Fruit fly (Drosophila melanogaster) whole organism, adult: ENCODE measurements around the gene vanin-like.

Source experiments
- CG11617 ChIP-seq: fragments of 200-800 bp; sonication (Bioruptor generic); optimal IDR thresholded peaks from 2 replicates; lab custom pipeline; 2017; ENCODE audit warnings: mild to moderate bottlenecking, missing biosample characterization, missing genetic modification reagents, missing genetic modification characterization
- CG12768 ChIP-seq: fragments of 200-800 bp; sonication (Bioruptor generic); optimal IDR thresholded peaks from 2 replicates; lab custom pipeline; 2017; ENCODE audit warnings: missing biosample characterization, missing genetic modification characterization, mild to moderate bottlenecking, moderate library complexity, missing genetic modification reagents
- CG14711 ChIP-seq: fragments of 200-800 bp; sonication (Bioruptor generic); optimal IDR thresholded peaks from 2 replicates; lab custom pipeline; 2018; ENCODE audit warnings: missing biosample characterization, mild to moderate bottlenecking, missing genetic modification characterization, moderate library complexity
- CG1620 ChIP-seq: fragments of 200-800 bp; sonication (Bioruptor generic); optimal IDR thresholded peaks from 2 replicates; lab custom pipeline; 2016; ENCODE audit warnings: missing biosample characterization, missing genetic modification characterization
- CG33017 ChIP-seq: fragments of 200-800 bp; sonication (Bioruptor generic); optimal IDR thresholded peaks from 2 replicates; lab custom pipeline; 2018; ENCODE audit warnings: missing biosample characterization, mild to moderate bottlenecking, missing genetic modification characterization, moderate library complexity
- CG5204 ChIP-seq: fragments of 200-800 bp; sonication (Bioruptor generic); optimal IDR thresholded peaks from 2 replicates; lab custom pipeline; 2016; ENCODE audit warnings: missing biosample characterization, missing genetic modification characterization
- CG7045 ChIP-seq: fragments of 200-800 bp; sonication (Bioruptor generic); optimal IDR thresholded peaks from 2 replicates; lab custom pipeline; 2017; ENCODE audit warnings: missing biosample characterization, mild to moderate bottlenecking, missing genetic modification characterization
- CG7101 ChIP-seq: fragments of 200-800 bp; sonication (Bioruptor generic); optimal IDR thresholded peaks from 2 replicates; lab custom pipeline; 2018; ENCODE audit warnings: missing biosample characterization, mild to moderate bottlenecking, missing genetic modification characterization, moderate library complexity
- Clk ChIP-seq: fragments of 200-800 bp; sonication (Bioruptor generic); optimal IDR thresholded peaks from 2 replicates; lab custom pipeline; 2017; ENCODE audit warnings: missing biosample characterization, missing genetic modification characterization
- Crg-1 ChIP-seq: fragments of 200-800 bp; sonication (Bioruptor generic); optimal IDR thresholded peaks from 2 replicates; lab custom pipeline; 2016; ENCODE audit warnings: missing biosample characterization, missing genetic modification characterization
- Hr96 ChIP-seq: fragments of 200-800 bp; sonication (Bioruptor generic); optimal IDR thresholded peaks from 2 replicates; lab custom pipeline; 2016; ENCODE audit warnings: missing biosample characterization, missing genetic modification characterization
- Mnt ChIP-seq: fragments of 200-800 bp; sonication (Bioruptor generic); optimal IDR thresholded peaks from 2 replicates; lab custom pipeline; 2016; ENCODE audit warnings: missing biosample characterization, mild to moderate bottlenecking, missing genetic modification characterization
- bab1 ChIP-seq: fragments of 200-800 bp; sonication (Bioruptor generic); optimal IDR thresholded peaks from 3 replicates; lab custom pipeline; 2019; ENCODE audit warnings: missing biosample characterization, mild to moderate bottlenecking, missing genetic modification characterization, moderate library complexity
- cic ChIP-seq: fragments of 200-800 bp; sonication (Bioruptor generic); optimal IDR thresholded peaks from 2 replicates; lab custom pipeline; 2017; ENCODE audit warnings: missing biosample characterization, mild to moderate bottlenecking, missing genetic modification characterization, moderate library complexity
- cnc ChIP-seq, 2 experiments: fragments of >200 bp; optimal IDR thresholded peaks; 2 replicates each; lab custom pipeline; 2017
- kay ChIP-seq: fragments of 200-800 bp; sonication (Bioruptor generic); peaks from one replicate; lab custom pipeline; 2016; ENCODE audit warnings: missing biosample characterization, missing genetic modification characterization, borderline replicate concordance
- ovo ChIP-seq: fragments of 200-800 bp; sonication (Bioruptor generic); optimal IDR thresholded peaks from 2 replicates; lab custom pipeline; 2016; ENCODE audit warnings: missing biosample characterization, missing genetic modification characterization
- pad ChIP-seq: fragments of 200-800 bp; sonication (Bioruptor generic); optimal IDR thresholded peaks from 3 replicates; lab custom pipeline; 2017; ENCODE audit warnings: missing biosample characterization, missing genetic modification characterization, mild to moderate bottlenecking, moderate library complexity, missing genetic modification reagents
- tj ChIP-seq: fragments of 200-800 bp; sonication (Bioruptor generic); optimal IDR thresholded peaks from 3 replicates; lab custom pipeline; 2017; ENCODE audit warnings: missing biosample characterization, mild to moderate bottlenecking, missing genetic modification characterization, moderate library complexity
- toe ChIP-seq: fragments of 200-800 bp; sonication (Bioruptor generic); optimal IDR thresholded peaks from 2 replicates; lab custom pipeline; 2016; ENCODE audit warnings: missing biosample characterization, missing genetic modification characterization

Gene vanin-like

DNA sequence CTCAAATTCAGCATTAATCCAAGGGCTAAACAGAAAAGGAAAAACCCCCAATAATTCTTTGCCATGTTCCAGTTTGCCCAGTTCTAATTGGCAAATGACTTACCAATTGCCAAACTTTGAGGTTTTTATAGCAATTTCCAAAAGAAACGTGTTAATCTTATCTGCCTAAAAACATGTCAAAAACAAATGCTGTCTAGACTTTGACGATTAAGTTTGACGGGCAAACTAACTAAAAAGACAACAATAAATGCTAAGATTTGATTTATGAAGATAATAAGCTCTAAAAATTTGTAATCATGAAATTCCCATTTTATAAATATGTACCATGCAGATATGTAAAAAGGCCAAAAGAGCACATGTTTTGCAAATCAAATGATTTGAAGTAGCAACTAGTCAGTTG lies 3.8 kb downstream of the vanin-like start, which contains the start of gene CG32751:
Gene CG32751, minus strand, starts transcription at position 101 of the 400 bp plus-strand sequence.
- no peak for TF ChIP-seq pad
- TF ChIP-seq Mnt (GFP tag; lab: Kevin White, UChicago), result no peak

DNA sequence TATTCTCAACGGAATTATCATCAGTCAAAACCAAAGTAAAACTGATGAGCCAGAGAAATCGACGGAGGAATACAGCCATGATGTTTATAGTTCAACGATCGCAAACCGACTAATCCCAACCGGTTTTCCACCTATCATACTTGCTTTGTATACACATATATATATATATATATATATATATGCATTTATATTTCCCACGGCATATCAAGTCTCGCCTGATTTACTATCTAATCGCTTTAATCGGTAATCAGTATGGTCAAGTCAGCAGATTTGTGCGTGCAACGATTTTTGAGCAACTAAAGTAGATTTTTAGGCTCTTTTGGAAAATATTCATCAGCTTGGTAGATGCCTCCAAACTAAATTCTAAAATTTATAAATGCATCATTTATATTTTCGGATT lies 6.0 kb downstream of the vanin-like start, which contains the start of gene CG32750:
Gene CG32750, minus strand, starts transcription at position 101 of the 400 bp plus-strand sequence.
- TF ChIP-seq toe (no peak), CG5204 (GFP tag; lab: Kevin White, UChicago) (no peak), CG11617 (GFP tag; lab: Kevin White, UChicago) (no peak), Hr96 (GFP tag; lab: Kevin White, UChicago) (no peak), bab1 (GFP tag; lab: Kevin White, UChicago) (no peak), kay (GFP tag; lab: Kevin White, UChicago) (no peak), tj (no peak), CG7101 (no peak), CG7045 (GFP tag; lab: Kevin White, UChicago) (no peak), CG14711 (tag; lab: Kevin White, UChicago) (no peak), ovo (GFP tag; lab: Kevin White, UChicago) (no peak), Mnt (GFP tag; lab: Kevin White, UChicago) (no peak), Clk (no peak), cic (GFP tag; lab: Kevin White, UChicago) (no peak)

DNA sequence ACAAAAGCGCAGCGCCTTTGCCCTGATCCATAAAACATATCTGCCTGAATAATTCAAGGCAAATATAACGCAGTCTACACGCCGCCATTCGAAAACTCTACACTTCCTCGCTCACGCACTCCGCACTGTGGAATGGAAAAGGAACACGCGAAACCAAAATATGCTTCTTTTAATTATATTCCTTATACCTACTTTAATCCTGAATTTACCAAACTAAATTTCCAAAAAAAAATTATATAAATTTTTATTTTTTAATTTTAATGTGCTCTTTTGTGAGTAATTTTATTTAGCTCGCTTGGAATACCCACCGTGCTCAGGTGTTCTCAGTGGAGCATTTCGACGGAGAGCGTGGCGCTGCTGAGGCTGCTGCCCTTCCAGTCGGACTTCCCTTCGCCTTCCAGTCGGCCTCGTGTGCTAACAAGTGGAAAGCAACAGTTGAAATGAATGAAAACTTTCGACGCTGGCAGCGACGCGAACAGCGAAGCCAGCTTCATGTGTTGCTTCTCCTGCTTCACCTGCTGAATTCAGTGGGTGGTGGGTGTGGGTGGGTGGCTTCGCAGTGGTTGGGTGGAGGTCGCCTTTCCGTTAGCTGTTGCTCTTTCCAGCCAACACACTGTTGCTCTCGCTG lies 9.1 kb downstream of the vanin-like start:
- TF ChIP-seq Mnt (GFP tag; lab: Kevin White, UChicago), result peak; percentile 35
- TF ChIP-seq cic (GFP tag; lab: Kevin White, UChicago), result peak; percentile 35
- TF ChIP-seq tj, result peak; percentile 16
- TF ChIP-seq CG33017 (tag; lab: Kevin White, UChicago), result peak; percentile 82
- TF ChIP-seq bab1 (GFP tag; lab: Kevin White, UChicago), result no peak
- TF ChIP-seq Hr96 (GFP tag; lab: Kevin White, UChicago), result peak; percentile 12
- peak; percentile 5 for TF ChIP-seq toe
- peak; percentile 66 for TF ChIP-seq CG11617 (GFP tag; lab: Kevin White, UChicago)
- TF ChIP-seq Clk, result peak; percentile 21
- peak; percentile 37 for TF ChIP-seq pad
- TF ChIP-seq CG12768, result peak; percentile 72
- TF ChIP-seq CG7045 (GFP tag; lab: Kevin White, UChicago), result peak; percentile 63
- TF ChIP-seq CG14711 (tag; lab: Kevin White, UChicago), result peak; percentile 79
- peak; percentile 42 for TF ChIP-seq CG5204 (GFP tag; lab: Kevin White, UChicago)
- TF ChIP-seq kay (GFP tag; lab: Kevin White, UChicago), result no peak
- no peak for TF ChIP-seq Crg-1 (GFP tag; lab: Kevin White, UChicago)
- no peak for TF ChIP-seq ovo (GFP tag; lab: Kevin White, UChicago)
- TF ChIP-seq CG7101, result peak; percentile 88

DNA sequence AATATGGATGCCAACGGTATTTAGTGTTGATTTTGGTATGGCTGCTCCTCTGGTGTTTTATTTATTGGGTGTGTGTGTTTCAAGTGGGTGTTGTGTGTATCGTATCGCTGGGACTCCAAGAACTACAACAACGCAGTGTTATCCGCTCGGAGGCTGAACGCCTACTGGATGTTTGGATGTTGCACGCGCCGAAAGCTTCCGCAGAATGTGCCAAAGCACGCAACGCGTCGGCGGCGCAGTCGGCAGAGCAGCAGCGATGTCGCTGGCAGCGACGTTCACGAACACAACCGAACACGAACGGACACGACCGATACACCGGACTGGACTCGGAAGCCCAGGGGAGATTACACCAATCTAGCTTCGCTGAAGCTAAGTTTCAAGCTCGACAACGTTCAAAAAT lies 10.0 kb downstream of the vanin-like start, which contains the start of gene Ca-alpha1T:
Gene Ca-alpha1T, minus strand, starts transcription at position 152 of the 400 bp plus-strand sequence.
- TF ChIP-seq CG1620 (GFP tag; lab: Kevin White, UChicago) (no peak), pad (no peak), ovo (GFP tag; lab: Kevin White, UChicago) (no peak), CG14711 (tag; lab: Kevin White, UChicago) (no peak), cnc (optimal IDR thresholded peaks at IDR 0.05; lab: Kevin White, UChicago) (no peak), toe (no peak), CG5204 (GFP tag; lab: Kevin White, UChicago) (no peak), bab1 (GFP tag; lab: Kevin White, UChicago) (no peak), Crg-1 (GFP tag; lab: Kevin White, UChicago) (no peak), Mnt (GFP tag; lab: Kevin White, UChicago) (no peak), Clk (no peak), CG12768 (no peak), CG7045 (GFP tag; lab: Kevin White, UChicago) (no peak), Hr96 (GFP tag; lab: Kevin White, UChicago) (no peak), CG7101 (no peak), tj (no peak), CG33017 (tag; lab: Kevin White, UChicago) (no peak)

DNA sequence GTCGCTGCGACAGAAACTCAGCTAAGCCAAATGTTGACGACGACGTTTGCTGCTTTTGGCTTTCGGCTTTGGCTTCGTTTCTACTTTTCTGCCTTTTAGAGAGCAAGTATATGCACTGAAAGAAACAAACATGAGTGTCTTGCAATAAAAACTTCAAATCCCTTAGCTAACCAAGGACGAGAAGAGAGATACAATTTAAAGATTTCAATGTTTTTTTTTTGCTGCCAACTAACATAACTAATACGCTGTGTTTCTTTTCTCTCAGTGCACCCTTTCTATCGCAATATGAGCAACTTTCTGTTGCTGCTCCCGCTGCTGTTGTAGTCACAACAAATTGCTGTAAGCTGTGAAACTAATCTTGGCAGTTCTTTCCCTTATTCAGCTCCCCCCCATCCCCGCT lies 22.9 kb downstream of the vanin-like start:
- TF ChIP-seq CG14711 (tag; lab: Kevin White, UChicago) (no peak), CG7101 (no peak), CG7045 (GFP tag; lab: Kevin White, UChicago) (no peak), toe (no peak), Mnt (GFP tag; lab: Kevin White, UChicago) (no peak), CG11617 (GFP tag; lab: Kevin White, UChicago) (no peak), bab1 (GFP tag; lab: Kevin White, UChicago) (no peak), CG1620 (GFP tag; lab: Kevin White, UChicago) (no peak), kay (GFP tag; lab: Kevin White, UChicago) (no peak), CG33017 (tag; lab: Kevin White, UChicago) (no peak), cic (GFP tag; lab: Kevin White, UChicago) (no peak), Crg-1 (GFP tag; lab: Kevin White, UChicago) (no peak), Clk (no peak), CG5204 (GFP tag; lab: Kevin White, UChicago) (no peak), ovo (GFP tag; lab: Kevin White, UChicago) (no peak)

DNA sequence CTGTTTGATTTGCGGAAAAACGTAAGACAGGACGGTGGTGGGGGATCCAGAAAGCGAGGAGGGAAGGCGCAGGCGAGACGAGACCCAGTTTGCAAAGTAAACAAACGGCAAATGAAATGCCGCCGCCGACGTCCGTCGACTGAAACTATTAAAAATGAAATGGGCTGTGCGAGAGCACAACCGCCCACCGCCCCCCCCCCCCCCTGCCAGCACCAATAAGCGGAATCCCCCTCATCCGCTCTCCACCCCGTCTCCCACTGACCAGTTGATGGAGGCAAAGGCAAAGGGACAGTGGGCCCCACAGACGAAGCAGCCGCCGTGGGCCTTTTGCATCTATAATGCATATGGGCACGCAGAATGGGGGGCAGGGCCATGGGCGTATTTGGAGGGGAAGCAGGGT lies 35.6 kb downstream of the vanin-like start:
- TF ChIP-seq kay (GFP tag; lab: Kevin White, UChicago) (no peak), CG1620 (GFP tag; lab: Kevin White, UChicago) (no peak), cnc (optimal IDR thresholded peaks at IDR 0.05; lab: Kevin White, UChicago) (no peak), bab1 (GFP tag; lab: Kevin White, UChicago) (no peak), tj (no peak), CG12768 (no peak), Mnt (GFP tag; lab: Kevin White, UChicago) (no peak), ovo (GFP tag; lab: Kevin White, UChicago) (no peak), CG33017 (tag; lab: Kevin White, UChicago) (no peak), CG11617 (GFP tag; lab: Kevin White, UChicago) (no peak), CG7101 (no peak), Clk (no peak), toe (no peak), pad (no peak), CG7045 (GFP tag; lab: Kevin White, UChicago) (no peak), CG14711 (tag; lab: Kevin White, UChicago) (no peak), CG5204 (GFP tag; lab: Kevin White, UChicago) (no peak), Hr96 (GFP tag; lab: Kevin White, UChicago) (no peak), Crg-1 (GFP tag; lab: Kevin White, UChicago) (no peak)
